Worm (Caenorhabditis elegans): ENCODE results near the gene ttc-39B.

ce11 chrII:6344513-6344912 is 10.7 kb upstream of the ttc-39B start:
- TF ChIP-seq sdc-2 (tag; optimal IDR thresholded peaks at IDR 0.05) = no peak
- TF ChIP-seq dve-1 (tag; optimal IDR thresholded peaks at IDR 0.05) = no peak
- TF ChIP-seq K09A11.1 (tag; optimal IDR thresholded peaks at IDR 0.05; ENCODE audit: insufficient read depth) = no peak
- TF ChIP-seq ets-4 (tag; optimal IDR thresholded peaks at IDR 0.05) = no peak
